Fruit fly (Drosophila melanogaster) whole organism, prepupa: Measurements from ENCODE around the gene TTLL15.

Experiments
- CG10669 ChIP-seq: fragments of 200-800 bp; sonication (Bioruptor generic); optimal IDR thresholded peaks from 3 replicates; lab custom pipeline; 2018; ENCODE audit warnings: missing biosample characterization, mild to moderate bottlenecking, missing genetic modification characterization, moderate library complexity
- CG11294 ChIP-seq: fragments of 200-800 bp; sonication (Bioruptor generic); IDR thresholded peaks from 2 replicates; pipeline ENCODE4 v1.3.6; 2022; ENCODE audit warnings: missing biosample characterization, missing genetic modification characterization
- CG11762 ChIP-seq: fragments of 200-800 bp; sonication (Bioruptor generic); optimal IDR thresholded peaks from 3 replicates; lab custom pipeline; 2016; ENCODE audit warnings: missing biosample characterization, missing genetic modification characterization; ENCODE audit not compliant: insufficient read depth
- CG11902 ChIP-seq: fragments of 200-800 bp; sonication (Bioruptor generic); optimal IDR thresholded peaks from 3 replicates; lab custom pipeline; 2016; ENCODE audit warnings: missing biosample characterization, missing genetic modification characterization
- CG15336 ChIP-seq: fragments of 200-800 bp; sonication (Bioruptor generic); IDR thresholded peaks from 2 replicates; pipeline ENCODE4 v1.3.6; 2022; ENCODE audit warnings: missing biosample characterization, missing genetic modification characterization
- CG1621 ChIP-seq: fragments of 200-800 bp; sonication (Bioruptor generic); optimal IDR thresholded peaks from 3 replicates; lab custom pipeline; 2018; ENCODE audit warnings: missing biosample characterization, mild to moderate bottlenecking, missing genetic modification characterization
- CG16779 ChIP-seq: fragments of 200-800 bp; sonication (Bioruptor generic); optimal IDR thresholded peaks from 3 replicates; lab custom pipeline; 2017; ENCODE audit warnings: missing biosample characterization, mild to moderate bottlenecking, missing genetic modification characterization
- CG3032 ChIP-seq: fragments of 200-800 bp; optimal IDR thresholded peaks from 2 replicates; lab custom pipeline; 2019; ENCODE audit warnings: missing biosample characterization, mild to moderate bottlenecking, missing genetic modification characterization, moderate library complexity
- CG3919 ChIP-seq: fragments of 200-800 bp; sonication (Bioruptor generic); optimal IDR thresholded peaks from 3 replicates; lab custom pipeline; 2016; ENCODE audit warnings: missing biosample characterization, missing genetic modification characterization
- CG6163 ChIP-seq: fragments of 200-800 bp; sonication (Bioruptor generic); IDR thresholded peaks from 3 replicates; pipeline ENCODE4 v1.3.6; 2022; ENCODE audit warnings: missing biosample characterization, missing genetic modification characterization
- CG6276 ChIP-seq: fragments of 200-800 bp; sonication (Bioruptor generic); optimal IDR thresholded peaks from 2 replicates; lab custom pipeline; 2017; ENCODE audit warnings: missing biosample characterization, mild to moderate bottlenecking, missing genetic modification characterization
- CG6808 ChIP-seq: fragments of 200-800 bp; sonication (Bioruptor generic); optimal IDR thresholded peaks from 3 replicates; lab custom pipeline; 2017; ENCODE audit warnings: missing biosample characterization, missing genetic modification characterization, mild to moderate bottlenecking, moderate library complexity, missing genetic modification reagents
- CG6854 ChIP-seq: fragments of 200-800 bp; sonication (Bioruptor generic); optimal IDR thresholded peaks from 2 replicates; lab custom pipeline; 2017; ENCODE audit warnings: missing biosample characterization, mild to moderate bottlenecking, missing genetic modification characterization
- CG8119 ChIP-seq: fragments of 200-800 bp; sonication (Bioruptor generic); IDR thresholded peaks from 3 replicates; pipeline ENCODE4 v1.3.6; 2022; ENCODE audit warnings: missing biosample characterization, missing genetic modification characterization
- CG8319 ChIP-seq: fragments of 200-800 bp; sonication (Bioruptor generic); optimal IDR thresholded peaks from 3 replicates; lab custom pipeline; 2016; ENCODE audit warnings: missing biosample characterization, missing genetic modification characterization
- CG9139 ChIP-seq: fragments of 200-800 bp; sonication (Bioruptor generic); optimal IDR thresholded peaks from 3 replicates; lab custom pipeline; 2017; ENCODE audit warnings: missing biosample characterization, mild to moderate bottlenecking, missing genetic modification characterization
- Eip78C ChIP-seq: fragments of 200-800 bp; sonication (Bioruptor generic); peaks from one replicate; lab custom pipeline; 2016; ENCODE audit warnings: missing biosample characterization, missing genetic modification characterization
- Ets96B ChIP-seq: fragments of 200-800 bp; optimal IDR thresholded peaks from 2 replicates; lab custom pipeline; 2019; ENCODE audit warnings: missing biosample characterization, mild to moderate bottlenecking, missing genetic modification characterization, moderate library complexity
- Gug ChIP-seq: fragments of 200-800 bp; sonication (Bioruptor generic); IDR thresholded peaks from 2 replicates; pipeline ENCODE4 v1.3.6; 2022; ENCODE audit warnings: missing biosample characterization, missing genetic modification characterization
- Hr4 ChIP-seq: fragments of 200-800 bp; sonication (Bioruptor generic); optimal IDR thresholded peaks from 3 replicates; lab custom pipeline; 2016; ENCODE audit warnings: missing biosample characterization, missing genetic modification characterization
- Lpt ChIP-seq: fragments of 200-800 bp; sonication (Bioruptor generic); optimal IDR thresholded peaks from 3 replicates; lab custom pipeline; 2016; ENCODE audit warnings: missing biosample characterization, missing genetic modification characterization
- Met ChIP-seq: fragments of 200-800 bp; sonication (Bioruptor generic); optimal IDR thresholded peaks from 3 replicates; lab custom pipeline; 2016; ENCODE audit warnings: missing biosample characterization, missing genetic modification characterization
- Sox102F ChIP-seq: fragments of 200-800 bp; sonication (Bioruptor generic); optimal IDR thresholded peaks from 2 replicates; lab custom pipeline; 2016; ENCODE audit warnings: missing biosample characterization, mild to moderate bottlenecking, missing genetic modification characterization
- Sox14 ChIP-seq: fragments of 200-800 bp; sonication (Bioruptor generic); optimal IDR thresholded peaks from 3 replicates; lab custom pipeline; 2016; ENCODE audit warnings: missing biosample characterization, missing genetic modification characterization
- achi ChIP-seq: fragments of 200-800 bp; sonication (Bioruptor generic); optimal IDR thresholded peaks from 3 replicates; lab custom pipeline; 2016; ENCODE audit warnings: missing biosample characterization, missing genetic modification characterization
- cyc ChIP-seq: fragments of 200-800 bp; sonication (Bioruptor generic); optimal IDR thresholded peaks from 3 replicates; lab custom pipeline; 2016; ENCODE audit warnings: missing biosample characterization, missing genetic modification characterization
- dac ChIP-seq: fragments of 200-800 bp; sonication (Bioruptor generic); optimal IDR thresholded peaks from 2 replicates; lab custom pipeline; 2017; ENCODE audit warnings: missing biosample characterization, mild to moderate bottlenecking, missing genetic modification characterization
- dsx ChIP-seq: fragments of 200-800 bp; optimal IDR thresholded peaks from 3 replicates; lab custom pipeline; 2019; ENCODE audit warnings: missing biosample characterization, mild to moderate bottlenecking, missing genetic modification characterization, moderate library complexity; ENCODE audit not compliant: poor library complexity, severe bottlenecking
- eg ChIP-seq: fragments of 200-800 bp; sonication (Bioruptor generic); IDR thresholded peaks from 3 replicates; pipeline ENCODE4 v1.3.6; 2022; ENCODE audit warnings: missing biosample characterization, missing genetic modification characterization
- esn ChIP-seq: fragments of 200-800 bp; sonication (Bioruptor generic); optimal IDR thresholded peaks from 2 replicates; lab custom pipeline; 2016; ENCODE audit warnings: missing biosample characterization, mild to moderate bottlenecking, missing genetic modification characterization, moderate library complexity
- fd59A ChIP-seq: fragments of 200-800 bp; sonication (Bioruptor generic); optimal IDR thresholded peaks from 2 replicates; lab custom pipeline; 2017; ENCODE audit warnings: missing biosample characterization, mild to moderate bottlenecking, missing genetic modification characterization, missing genetic modification reagents
- fd85E ChIP-seq: fragments of 200-800 bp; sonication (Bioruptor generic); optimal IDR thresholded peaks from 3 replicates; lab custom pipeline; 2016; ENCODE audit warnings: missing biosample characterization, missing genetic modification characterization
- fkh ChIP-seq: fragments of 200-800 bp; sonication (Bioruptor generic); optimal IDR thresholded peaks from 3 replicates; lab custom pipeline; 2017; ENCODE audit warnings: missing biosample characterization, mild to moderate bottlenecking, missing genetic modification characterization, moderate library complexity
- lz ChIP-seq: fragments of 200-800 bp; sonication (Bioruptor generic); optimal IDR thresholded peaks from 3 replicates; lab custom pipeline; 2016; ENCODE audit warnings: missing biosample characterization, missing genetic modification characterization
- pdm3 ChIP-seq: fragments of 200-800 bp; sonication (Bioruptor generic); optimal IDR thresholded peaks from 3 replicates; lab custom pipeline; 2016; ENCODE audit warnings: missing biosample characterization, missing genetic modification characterization
- salr ChIP-seq, 2 experiments: fragments of 200-800 bp; sonication (Bioruptor generic); optimal IDR thresholded peaks; 3 replicates each; lab custom pipeline; 2016 to 2018; ENCODE audit warnings: missing biosample characterization in 2 of 2, missing genetic modification characterization in 2 of 2, mild to moderate bottlenecking in 1 of 2
- spab ChIP-seq: fragments of 200-800 bp; sonication (Bioruptor generic); optimal IDR thresholded peaks from 2 replicates; lab custom pipeline; 2017; ENCODE audit warnings: missing biosample characterization, mild to moderate bottlenecking, missing genetic modification characterization, missing genetic modification reagents
- ss ChIP-seq, 2 experiments: fragments of 200-800 bp; sonication (Bioruptor generic); optimal IDR thresholded peaks; 2 replicates in 1 of 2; 3 replicates in 1 of 2; lab custom pipeline; 2017 to 2018; ENCODE audit warnings: mild to moderate bottlenecking in 2 of 2, missing biosample characterization in 2 of 2, missing genetic modification characterization in 2 of 2, moderate library complexity in 1 of 2
- topi ChIP-seq: fragments of 200-800 bp; sonication (Bioruptor generic); optimal IDR thresholded peaks from 3 replicates; lab custom pipeline; 2016; ENCODE audit warnings: missing biosample characterization, missing genetic modification characterization
- vri ChIP-seq: fragments of 200-800 bp; sonication (Bioruptor generic); optimal IDR thresholded peaks from 3 replicates; lab custom pipeline; 2016; ENCODE audit warnings: missing biosample characterization, mild to moderate bottlenecking, missing genetic modification characterization

The TTLL15 gene

dm6 chr3R:10792604-10793003 lies 22.5 kb upstream of the TTLL15 start, which contains the start of gene CG14687:
Gene CG14687 (plus strand): TSS chr3R:10792904.
- TF ChIP-seq CG3032 (tag; lab: Kevin White, UChicago) (no peak), Gug (GFP tag; lab: Robert Waterston, UW) (no peak), Sox102F (GFP tag; lab: Kevin White, UChicago) (no peak), salr (GFP tag; optimal IDR thresholded peaks at IDR 0.05; lab: Kevin White, UChicago) (no peak), CG6854 (GFP tag; lab: Kevin White, UChicago) (no peak), CG9139 (GFP tag; lab: Kevin White, UChicago) (no peak), CG3919 (GFP tag; lab: Kevin White, UChicago) (no peak), CG11762 (no peak), lz (GFP tag; lab: Kevin White, UChicago) (no peak), Ets96B (tag; lab: Kevin White, UChicago) (no peak), cyc (GFP tag; lab: Kevin White, UChicago) (no peak), Eip78C (no peak), pdm3 (GFP tag; lab: Kevin White, UChicago) (no peak), achi (GFP tag; lab: Kevin White, UChicago) (no peak), fd59A (no peak), spab (GFP tag; lab: Kevin White, UChicago) (no peak), CG1621 (no peak)

dm6 chr3R:10803855-10804254 lies 11.2 kb upstream of the TTLL15 start, which contains the start of gene CG14692:
Gene CG14692 (minus strand): TSS chr3R:10803955.
- no peak for TF ChIP-seq dac (GFP tag; lab: Kevin White, UChicago)
- TF ChIP-seq CG11294 (GFP tag; lab: Robert Waterston, UW): no peak

dm6 chr3R:10826796-10827524 lies 11.9 kb downstream of the TTLL15 start, which contains the start of gene Cad86C:
Gene Cad86C (plus strand): TSS chr3R:10827079.
- TF ChIP-seq topi (GFP tag; lab: Kevin White, UChicago) (peak; percentile 33), CG11762 (no peak), dsx (GFP tag; lab: Kevin White, UChicago) (peak; percentile 72), CG10669 (GFP tag; lab: Kevin White, UChicago) (peak; percentile 17), vri (GFP tag; lab: Kevin White, UChicago) (peak; percentile 11), CG6163 (GFP tag; lab: Robert Waterston, UW) (peak; percentile 56; the same call in 2 of the 3 replicates), ss (GFP tag; optimal IDR thresholded peaks at IDR 0.05; lab: Kevin White, UChicago) (peak; percentile 57 to 77), Sox102F (GFP tag; lab: Kevin White, UChicago) (peak; percentile 47), Eip78C (peak; percentile 85), fd85E (GFP tag; lab: Kevin White, UChicago) (peak; percentile 64), CG9139 (GFP tag; lab: Kevin White, UChicago) (peak; percentile 78), CG16779 (tag; lab: Kevin White, UChicago) (peak; percentile 39), spab (GFP tag; lab: Kevin White, UChicago) (peak; percentile 24), CG6276 (GFP tag; lab: Kevin White, UChicago) (peak; percentile 66), CG15336 (peak; percentile 26; the same call in 1 of the 2 replicates), Lpt (GFP tag; lab: Kevin White, UChicago) (peak; percentile 48), CG11902 (GFP tag; lab: Kevin White, UChicago) (no peak), CG8119 (GFP tag; lab: Robert Waterston, UW) (peak; percentile 65; the same call in 2 of the 3 replicates), Met (GFP tag; lab: Kevin White, UChicago) (no peak), Hr4 (no peak), CG3919 (GFP tag; lab: Kevin White, UChicago) (peak; percentile 52), CG6854 (GFP tag; lab: Kevin White, UChicago) (peak; percentile 67), CG6808 (GFP tag; lab: Kevin White, UChicago) (peak; percentile 47), eg (GFP tag; lab: Robert Waterston, UW) (peak; percentile 35; the same call in 2 of the 3 replicates), fkh (GFP tag; lab: Kevin White, UChicago) (peak; percentile 12), CG1621 (peak; percentile 63), CG8319 (no peak), esn (peak; percentile 15), Sox14 (GFP tag; lab: Kevin White, UChicago) (no peak)
